Worm (Caenorhabditis elegans) whole organism, L2 larva: ENCODE results near the gene srd-39.

Source experiments
- R02D3.7 ChIP-seq: fragments of 150-350 bp; optimal IDR thresholded peaks from 2 replicates; lab custom pipeline; 2014; ENCODE audit warnings: missing biosample characterization, missing genetic modification characterization
- ceh-16 ChIP-seq: fragments of 150-350 bp; optimal IDR thresholded peaks from 2 replicates; lab custom pipeline; 2014; ENCODE audit warnings: missing biosample characterization, missing genetic modification characterization
- gmeb-1 ChIP-seq: fragments of 150-350 bp; optimal IDR thresholded peaks from 2 replicates; lab custom pipeline; 2014; ENCODE audit warnings: missing biosample characterization, missing genetic modification characterization
- lin-13 ChIP-seq: fragments of 150-350 bp; optimal IDR thresholded peaks from 2 replicates; lab custom pipeline; 2014; ENCODE audit warnings: missing biosample characterization, missing genetic modification reagents, missing genetic modification characterization
- mab-5 ChIP-seq: fragments of 150-350 bp; optimal IDR thresholded peaks from 2 replicates; lab custom pipeline; 2014; ENCODE audit warnings: missing biosample characterization, missing genetic modification characterization
- nhr-77 ChIP-seq: fragments of 150-350 bp; optimal IDR thresholded peaks from 2 replicates; lab custom pipeline; 2014; ENCODE audit warnings: missing biosample characterization, missing genetic modification characterization
- unc-55 ChIP-seq: fragments of 150-350 bp; sonication (generic microtip); optimal IDR thresholded peaks from 3 replicates; lab custom pipeline; 2014; ENCODE audit warnings: missing biosample characterization, missing genetic modification reagents, missing genetic modification characterization

DNA sequence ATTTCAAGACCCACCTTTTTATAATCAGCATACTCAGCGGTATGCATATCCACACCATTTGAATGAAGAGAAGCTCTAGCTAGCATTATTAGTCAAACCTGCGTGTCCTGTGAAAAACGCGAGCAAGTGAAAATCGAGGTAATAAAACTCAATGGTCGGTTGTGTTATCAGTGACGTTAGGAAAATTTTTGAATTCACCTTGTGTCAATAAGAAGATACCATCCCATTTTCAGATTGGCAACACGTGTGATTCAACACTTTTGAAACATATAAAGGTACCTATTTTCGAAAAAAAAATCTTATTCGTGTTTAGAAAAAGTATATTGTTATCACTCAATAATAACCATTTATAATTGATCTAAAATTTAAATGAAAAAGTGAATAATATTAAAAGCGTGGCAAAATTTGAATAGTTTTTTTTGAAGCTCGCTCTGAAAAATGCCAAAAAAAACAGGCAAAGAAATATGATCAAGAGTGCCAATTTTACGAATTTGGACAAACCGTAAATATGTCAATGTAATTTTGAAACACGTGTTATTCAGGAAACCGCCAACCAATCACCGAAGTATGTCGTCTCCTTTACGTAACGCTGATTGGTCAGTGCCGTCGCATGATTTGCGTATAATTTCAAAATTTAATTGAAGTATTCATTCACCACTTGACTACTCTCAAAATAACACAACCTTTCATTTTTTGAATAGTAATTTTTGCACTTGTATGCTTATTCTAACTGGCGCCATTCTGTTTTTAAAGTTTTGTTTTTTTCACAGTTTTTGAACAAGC is 11.4 kb upstream of the srd-39 start, which contains the start of gene F46G10.1:
- TF ChIP-seq nhr-77 (no peak), unc-55 (GFP tag; lab: Kevin White, UChicago) (no peak), mab-5 (tag; lab: Kevin White, UChicago) (no peak), R02D3.7 (tag; lab: Kevin White, UChicago) (no peak), lin-13 (no peak), ceh-16 (tag; lab: Kevin White, UChicago) (no peak), gmeb-1 (tag; lab: Kevin White, UChicago) (no peak)
